Fruit fly (Drosophila melanogaster): ENCODE measurements around the gene vih.

DNA sequence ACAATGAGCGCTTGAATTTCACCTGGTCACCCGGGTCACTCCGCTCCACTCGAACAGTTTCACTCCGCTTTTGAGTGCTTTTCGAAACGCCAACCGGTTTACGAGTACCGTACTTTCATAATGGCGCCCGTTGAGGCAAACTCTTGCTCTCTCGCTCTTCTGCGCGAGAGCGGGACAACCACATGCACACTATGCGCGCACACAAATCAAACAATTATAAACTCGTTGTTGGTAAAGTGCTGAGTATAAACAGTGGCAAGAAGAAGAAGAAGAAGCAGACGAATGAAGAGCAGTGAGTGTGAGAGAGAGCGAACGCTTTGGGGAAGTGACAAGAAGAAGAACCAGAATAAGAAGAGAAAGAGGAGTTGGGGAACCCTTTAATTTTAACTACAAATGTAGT is 36.1 kb upstream of the vih start, which contains the start of gene eyg:
- TF ChIP-seq CG12768 (GFP tag; optimal IDR thresholded peaks at IDR 0.05) (no peak), Mnt (GFP tag; optimal IDR thresholded peaks at IDR 0.05) (peak; percentile 2), cnc (optimal IDR thresholded peaks at IDR 0.05) (no peak)
